Worm (Caenorhabditis elegans): ENCODE measurements around the gene H43E16.1.

H43E16.1 gene

DNA sequence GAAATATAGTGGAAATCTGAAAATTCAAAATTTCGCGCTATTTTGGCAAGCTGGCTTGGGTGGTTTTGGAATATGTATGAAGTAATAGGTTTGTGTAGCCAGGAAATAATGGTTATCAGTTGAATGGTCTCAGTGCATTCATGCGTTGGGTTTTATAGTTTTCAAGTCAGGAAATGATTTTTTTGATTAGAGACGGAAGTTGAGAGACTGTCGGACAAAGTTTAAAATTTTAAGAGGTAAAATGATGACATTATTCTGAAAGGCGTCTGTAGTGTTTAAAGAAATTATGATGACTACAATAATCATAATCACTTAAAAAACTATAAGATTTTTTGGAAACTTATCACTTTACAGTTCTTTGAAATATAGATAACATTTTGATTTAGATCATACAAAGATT is 27.4 kb downstream of the H43E16.1 start, which contains the start of gene C18H9.6 (continued):
- TF ChIP-seq nhr-28 (tag; optimal IDR thresholded peaks at IDR 0.05) (peak; percentile 83), nhr-41 (GFP tag; IDR thresholded peaks at IDR 0.05) (no peak), T20F7.1 (GFP tag; optimal IDR thresholded peaks at IDR 0.05) (peak; percentile 1)

ce11 chrII:6705593-6706228 is 31.6 kb downstream of the H43E16.1 start, which contains the start of gene rpy-1:
Gene rpy-1, minus strand, starts transcription at chrII:6705643.
- no peak for TF ChIP-seq skn-1 (tag; optimal IDR thresholded peaks at IDR 0.05)
- no peak for TF ChIP-seq egl-43 (GFP tag; IDR thresholded peaks at IDR 0.05)
- no peak for TF ChIP-seq nhr-10 (tag; optimal IDR thresholded peaks at IDR 0.05)
- no peak for TF ChIP-seq nhr-6 (tag; optimal IDR thresholded peaks at IDR 0.05)
- TF ChIP-seq mdt-29 (GFP tag; IDR thresholded peaks at IDR 0.05): no peak
- peak in 1 of 2 experiments; percentile 97 for TF ChIP-seq unc-62 (GFP tag; optimal IDR thresholded peaks at IDR 0.05 in 1 of 2)
- no peak for TF ChIP-seq unc-62 (tag; optimal IDR thresholded peaks at IDR 0.05)
- TF ChIP-seq ceh-20 (GFP tag; IDR thresholded peaks at IDR 0.05): 0 out of 2 replicates have a peak, but pooled peaks have one; percentile 28
- TF ChIP-seq hlh-11 (tag; optimal IDR thresholded peaks at IDR 0.05): peak; percentile 9
- no peak for TF ChIP-seq mes-2 (tag; optimal IDR thresholded peaks at IDR 0.05; ENCODE audit: poor library complexity, severe bottlenecking)
- TF ChIP-seq unc-130 (GFP tag; optimal IDR thresholded peaks at IDR 0.05): no peak
- no peak for TF ChIP-seq F49E8.2 (tag; optimal IDR thresholded peaks at IDR 0.05; ENCODE audit: borderline replicate concordance)
- no peak for TF ChIP-seq attf-4 (tag; optimal IDR thresholded peaks at IDR 0.05)
- TF ChIP-seq ctbp-1 (GFP tag; IDR thresholded peaks at IDR 0.05): no peak
- peak; percentile 20 for TF ChIP-seq hlh-30 (tag; optimal IDR thresholded peaks at IDR 0.05; ENCODE audit: insufficient read depth)
- TF ChIP-seq nhr-42 (GFP tag; IDR thresholded peaks at IDR 0.05): no peak
- TF ChIP-seq daf-16 (GFP tag; optimal IDR thresholded peaks at IDR 0.05): peak in 1 of 2 experiments; percentile 87
- no peak for TF ChIP-seq daf-16 (tag; optimal IDR thresholded peaks at IDR 0.05)
- TF ChIP-seq spr-3 (GFP tag; optimal IDR thresholded peaks at IDR 0.05): no peak
- no peak for TF ChIP-seq lin-13 (GFP tag; optimal IDR thresholded peaks at IDR 0.05)
- no peak for TF ChIP-seq aly-2 (tag; optimal IDR thresholded peaks at IDR 0.05)
- no peak for TF ChIP-seq rbr-2 (tag; optimal IDR thresholded peaks at IDR 0.05)
- TF ChIP-seq lsy-2 (tag; optimal IDR thresholded peaks at IDR 0.05): peak in 1 of 2 experiments; percentile 29
- TF ChIP-seq lin-39 (tag; optimal IDR thresholded peaks at IDR 0.05): no peak
- TF ChIP-seq ZK546.5 (tag; optimal IDR thresholded peaks at IDR 0.05): no peak
- no peak for TF ChIP-seq vab-7 (GFP tag; IDR thresholded peaks at IDR 0.05)
- peak; percentile 43 for TF ChIP-seq nhr-11 (tag; optimal IDR thresholded peaks at IDR 0.05)
- no peak for TF ChIP-seq ztf-7 (tag; optimal IDR thresholded peaks at IDR 0.05)
- no peak for TF ChIP-seq zfp-2 (tag; optimal IDR thresholded peaks at IDR 0.05)

DNA sequence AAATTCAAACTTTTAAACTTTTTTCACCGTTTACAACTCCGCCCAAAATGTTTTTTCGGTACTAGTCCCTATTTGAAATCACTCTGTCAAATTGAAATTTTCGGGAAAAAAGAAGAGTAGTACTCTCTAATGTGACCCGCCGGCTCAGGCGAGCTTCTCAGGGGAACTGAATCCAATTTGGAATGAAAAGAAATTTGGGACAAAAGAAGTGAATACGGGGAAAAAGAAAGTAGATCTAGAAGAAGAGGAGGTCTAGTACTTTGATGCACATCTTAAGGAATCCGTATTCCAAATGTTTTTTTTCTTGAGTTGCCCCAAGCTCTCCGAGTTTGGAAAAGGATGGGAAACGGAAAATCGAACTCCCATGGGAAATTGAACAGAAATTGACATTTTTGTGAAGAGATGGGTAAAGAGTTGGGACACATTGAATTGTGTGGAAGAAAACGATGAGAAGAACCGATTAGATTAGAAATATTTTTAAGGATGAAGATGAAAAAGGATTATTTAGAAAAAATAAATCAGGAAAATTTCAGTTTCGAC is 32.6 kb downstream of the H43E16.1 start:
- peak; percentile 39 for TF ChIP-seq fkh-10 (GFP tag; optimal IDR thresholded peaks at IDR 0.05)
- 0 out of 2 replicates have a peak, but pooled peaks have one; percentile 16 for TF ChIP-seq ctbp-1 (GFP tag; IDR thresholded peaks at IDR 0.05)
- no peak for TF ChIP-seq dve-1 (tag; optimal IDR thresholded peaks at IDR 0.05; ENCODE audit: insufficient read depth)
- TF ChIP-seq unc-62 (GFP tag; optimal IDR thresholded peaks at IDR 0.05 in 1 of 2): peak in 1 of 2 experiments; percentile 67
- no peak for TF ChIP-seq unc-62 (tag; optimal IDR thresholded peaks at IDR 0.05)
- no peak for TF ChIP-seq lin-38 (GFP tag; IDR thresholded peaks at IDR 0.05)
